Fruit fly (Drosophila melanogaster): ENCODE data around the gene CG9536.

Gene CG9536

dm6 chr2L:6448334-6448703 lies 28.5 kb downstream of the CG9536 start, which contains the start of gene Acox3 (continued):
- TF ChIP-seq CG4617 (GFP tag; optimal IDR thresholded peaks at IDR 0.05; ENCODE audit: borderline replicate concordance): peak; percentile 14
- no peak for TF ChIP-seq Lhr (GFP tag; optimal IDR thresholded peaks at IDR 0.05)
- TF ChIP-seq cwo (GFP tag; optimal IDR thresholded peaks at IDR 0.05): no peak
- TF ChIP-seq Gug (GFP tag; IDR thresholded peaks at IDR 0.05): no peak
- peak; percentile 41 for TF ChIP-seq exex (tag; optimal IDR thresholded peaks at IDR 0.05)
- TF ChIP-seq YL-1 (GFP tag; optimal IDR thresholded peaks at IDR 0.05): peak; percentile 43
- TF ChIP-seq CG18476 (GFP tag; optimal IDR thresholded peaks at IDR 0.05): no peak
- TF ChIP-seq lilli (GFP tag; optimal IDR thresholded peaks at IDR 0.05): no peak
- no peak for TF ChIP-seq h (optimal IDR thresholded peaks at IDR 0.05)
- no peak for TF ChIP-seq CG7839 (tag; optimal IDR thresholded peaks at IDR 0.05)
- no peak for TF ChIP-seq sim (GFP tag; IDR thresholded peaks at IDR 0.05)
- peak; percentile 33 for TF ChIP-seq CG15514 (GFP tag; optimal IDR thresholded peaks at IDR 0.05)
- TF ChIP-seq stc (GFP tag; IDR thresholded peaks at IDR 0.05): no peak
- peak; percentile 35 for TF ChIP-seq CG3995 (GFP tag; optimal IDR thresholded peaks at IDR 0.05)
- TF ChIP-seq Mad (GFP tag; optimal IDR thresholded peaks at IDR 0.05): no peak
- no peak for TF ChIP-seq bcd (GFP tag; optimal IDR thresholded peaks at IDR 0.05)
- TF ChIP-seq CG18011 (GFP tag; optimal IDR thresholded peaks at IDR 0.05): no peak
- TF ChIP-seq sens (GFP tag): peak; percentile 41
- TF ChIP-seq Opbp (GFP tag; IDR thresholded peaks at IDR 0.05; ENCODE audit: partially characterized antibody): no peak
- TF ChIP-seq CG1024 (GFP tag; IDR thresholded peaks at IDR 0.05): no peak
- peak; percentile 94 for TF ChIP-seq CG7928 (GFP tag; optimal IDR thresholded peaks at IDR 0.05)
- TF ChIP-seq phol (tag; optimal IDR thresholded peaks at IDR 0.05): no peak
- TF ChIP-seq sd (tag; optimal IDR thresholded peaks at IDR 0.05): no peak
- TF ChIP-seq salm (tag; optimal IDR thresholded peaks at IDR 0.05): no peak
- no peak for TF ChIP-seq slp2 (GFP tag; optimal IDR thresholded peaks at IDR 0.05)
- no peak for TF ChIP-seq B-H2 (GFP tag; optimal IDR thresholded peaks at IDR 0.05)
- no peak for TF ChIP-seq tgo (GFP tag; IDR thresholded peaks at IDR 0.05)
- TF ChIP-seq D19A (tag; optimal IDR thresholded peaks at IDR 0.05): peak; percentile 7
- TF ChIP-seq CG9797 (GFP tag; optimal IDR thresholded peaks at IDR 0.05): no peak
- peak; percentile 51 for TF ChIP-seq CG12391 (tag; optimal IDR thresholded peaks at IDR 0.05)
- TF ChIP-seq Dek (tag; optimal IDR thresholded peaks at IDR 0.05): peak; percentile 17
- TF ChIP-seq trem (tag; optimal IDR thresholded peaks at IDR 0.05): peak; percentile 68
- TF ChIP-seq CG15601 (tag; optimal IDR thresholded peaks at IDR 0.05): no peak
- TF ChIP-seq zfh1 (GFP tag; IDR thresholded peaks at IDR 0.05): no peak
- TF ChIP-seq Vsx1 (GFP tag; optimal IDR thresholded peaks at IDR 0.05): peak; percentile 2
- TF ChIP-seq CG12769 (tag; optimal IDR thresholded peaks at IDR 0.05): no peak
- TF ChIP-seq tin (GFP tag; optimal IDR thresholded peaks at IDR 0.05): no peak
- no peak for TF ChIP-seq CG10654 (GFP tag; optimal IDR thresholded peaks at IDR 0.05)
- no peak for TF ChIP-seq CG8359 (GFP tag; optimal IDR thresholded peaks at IDR 0.05; ENCODE audit: borderline replicate concordance)
- peak; percentile 27 for TF ChIP-seq CG17829 (tag; optimal IDR thresholded peaks at IDR 0.05)
- no peak for TF ChIP-seq inv (GFP tag; IDR thresholded peaks at IDR 0.05; ENCODE audit: partially characterized antibody)
- TF ChIP-seq nmo (GFP tag; optimal IDR thresholded peaks at IDR 0.05): no peak
- TF ChIP-seq z (GFP tag; IDR thresholded peaks at IDR 0.05): no peak
- TF ChIP-seq Spps (tag; optimal IDR thresholded peaks at IDR 0.05): no peak
- TF ChIP-seq Pdp1 (GFP tag; optimal IDR thresholded peaks at IDR 0.05): peak in 1 of 2 experiments; percentile 81
- peak; percentile 18 for TF ChIP-seq CoRest (tag; optimal IDR thresholded peaks at IDR 0.05)
- TF ChIP-seq CG14710 (tag; optimal IDR thresholded peaks at IDR 0.05): peak; percentile 59
- TF ChIP-seq Hr3 (GFP tag; optimal IDR thresholded peaks at IDR 0.05): no peak
- TF ChIP-seq ase (GFP tag; IDR thresholded peaks at IDR 0.05): no peak
- TF ChIP-seq luna (GFP tag; optimal IDR thresholded peaks at IDR 0.05): no peak
- TF ChIP-seq Tbp (GFP tag; optimal IDR thresholded peaks at IDR 0.05): no peak
